Worm (Caenorhabditis elegans) whole organism, L4 larva: ENCODE data around the gene C05G5.2.

Experiments used
- D1046.2 ChIP-seq: fragments of 200-800 bp; sonication (Bioruptor generic); IDR thresholded peaks from 2 replicates; pipeline ENCODE4 v1.3.6; 2022; ENCODE audit warnings: missing genetic modification characterization, missing compliant biosample characterization
- Y48G9A.11 ChIP-seq: fragments of 200-800 bp; sonication (Bioruptor generic); IDR thresholded peaks from 2 replicates; pipeline ENCODE4 v1.3.6; 2022; ENCODE audit warnings: missing genetic modification reagents, missing genetic modification characterization, missing compliant biosample characterization
- Y5F2A.4 ChIP-seq: fragments of 200-800 bp; sonication (Bioruptor generic); optimal IDR thresholded peaks from 2 replicates; lab custom pipeline; 2018; ENCODE audit warnings: mild to moderate bottlenecking, missing genetic modification characterization, missing compliant biosample characterization
- Y75B8A.6 ChIP-seq: fragments of 200-800 bp; sonication (Bioruptor generic); IDR thresholded peaks from 2 replicates; pipeline ENCODE4 v1.3.6; 2022; ENCODE audit warnings: missing genetic modification reagents, missing genetic modification characterization, missing compliant biosample characterization
- aha-1 ChIP-seq: fragments of 150-350 bp; peaks from one replicate; lab custom pipeline; 2014; ENCODE audit warnings: missing biosample characterization, missing genetic modification characterization
- ama-1 ChIP-seq: fragments of 150-350 bp; optimal IDR thresholded peaks from 2 replicates; lab custom pipeline; 2014; ENCODE audit warnings: inconsistent platforms, mixed read lengths
- attf-4 ChIP-seq: sonication (generic microtip); optimal IDR thresholded peaks from 3 replicates; lab custom pipeline; 2017; ENCODE audit warnings: missing biosample characterization, missing genetic modification characterization
- ceh-62 ChIP-seq: sonication (generic microtip); optimal IDR thresholded peaks from 2 replicates; lab custom pipeline; 2017; ENCODE audit warnings: missing biosample characterization, missing genetic modification characterization
- ceh-82 ChIP-seq: sonication (generic microtip); optimal IDR thresholded peaks from 2 replicates; lab custom pipeline; 2017; ENCODE audit warnings: missing biosample characterization, missing genetic modification characterization
- ces-1 ChIP-seq: fragments of 150-350 bp; sonication (generic microtip); optimal IDR thresholded peaks from 4 replicates; lab custom pipeline; 2014; ENCODE audit warnings: missing biosample characterization, missing genetic modification reagents, missing genetic modification characterization
- daf-8 ChIP-seq: fragments of 200-800 bp; sonication (Bioruptor generic); IDR thresholded peaks from 2 replicates; pipeline ENCODE4 v1.3.6; 2022; ENCODE audit warnings: missing genetic modification characterization, missing compliant biosample characterization
- dmd-6 ChIP-seq: fragments of 200-800 bp; sonication (Bioruptor generic); IDR thresholded peaks from 2 replicates; pipeline ENCODE4 v1.3.6; 2022; ENCODE audit warnings: missing genetic modification reagents, missing genetic modification characterization, missing compliant biosample characterization
- jun-1 ChIP-seq: fragments of 150-350 bp; optimal IDR thresholded peaks from 2 replicates; lab custom pipeline; 2014; ENCODE audit warnings: missing biosample characterization, missing genetic modification reagents, missing genetic modification characterization
- lim-7 ChIP-seq: fragments of 200-800 bp; sonication (Bioruptor generic); IDR thresholded peaks from 2 replicates; pipeline ENCODE4 v1.3.6; 2022; ENCODE audit warnings: missing genetic modification characterization, missing compliant biosample characterization
- lin-29 ChIP-seq: fragments of 200-800 bp; sonication (Bioruptor generic); IDR thresholded peaks from 2 replicates; pipeline ENCODE4 v1.3.6; 2022; ENCODE audit warnings: missing genetic modification reagents, missing genetic modification characterization, missing compliant biosample characterization
- lin-38 ChIP-seq: fragments of 200-800 bp; sonication (Bioruptor generic); IDR thresholded peaks from 2 replicates; pipeline ENCODE4 v1.3.6; 2022; ENCODE audit warnings: missing genetic modification reagents, missing genetic modification characterization, missing compliant biosample characterization
- mep-1 ChIP-seq: fragments of 150-350 bp; sonication (generic microtip); optimal IDR thresholded peaks from 3 replicates; lab custom pipeline; 2014; ENCODE audit warnings: missing biosample characterization, missing genetic modification characterization
- nhr-25 ChIP-seq: sonication (generic microtip); optimal IDR thresholded peaks from 2 replicates; lab custom pipeline; 2017; ENCODE audit warnings: missing genetic modification characterization, mild to moderate bottlenecking, missing compliant biosample characterization, antibody characterized with exemption, moderate library complexity, borderline replicate concordance; ENCODE audit not compliant: insufficient read depth
- nhr-28 ChIP-seq: fragments of 150-350 bp; optimal IDR thresholded peaks from 2 replicates; lab custom pipeline; 2014; ENCODE audit warnings: missing biosample characterization, missing genetic modification characterization
- nhr-48 ChIP-seq: sonication (generic microtip); optimal IDR thresholded peaks from 2 replicates; lab custom pipeline; 2016; ENCODE audit warnings: mild to moderate bottlenecking, missing genetic modification characterization, missing compliant biosample characterization
- nhr-77 ChIP-seq: fragments of 150-350 bp; optimal IDR thresholded peaks from 2 replicates; lab custom pipeline; 2014; ENCODE audit warnings: missing biosample characterization, missing genetic modification characterization
- pqm-1 ChIP-seq: sonication (generic microtip); optimal IDR thresholded peaks from 2 replicates; lab custom pipeline; 2017; ENCODE audit warnings: missing biosample characterization, missing genetic modification characterization
- saeg-2 ChIP-seq: fragments of 200-800 bp; sonication (Bioruptor generic); IDR thresholded peaks from 2 replicates; pipeline ENCODE4 v1.3.6; 2022; ENCODE audit warnings: missing genetic modification reagents, missing genetic modification characterization, missing compliant biosample characterization
- skn-1 ChIP-seq: fragments of 150-350 bp; optimal IDR thresholded peaks from 2 replicates; lab custom pipeline; 2014; ENCODE audit warnings: missing biosample characterization, missing genetic modification characterization
- snpc-4 ChIP-seq: fragments of 150-350 bp; optimal IDR thresholded peaks from 2 replicates; lab custom pipeline; 2014; ENCODE audit warnings: missing biosample characterization, missing genetic modification characterization
- spr-3 ChIP-seq: fragments of 200-800 bp; sonication (Bioruptor generic); optimal IDR thresholded peaks from 2 replicates; lab custom pipeline; 2018; ENCODE audit warnings: mild to moderate bottlenecking, missing genetic modification characterization, missing compliant biosample characterization
- tag-97 ChIP-seq: fragments of 200-800 bp; sonication (Bioruptor generic); IDR thresholded peaks from 2 replicates; pipeline ENCODE4 v1.3.6; 2022; ENCODE audit warnings: missing genetic modification characterization, missing compliant biosample characterization
- tra-1 ChIP-seq: fragments of 200-800 bp; sonication (Bioruptor generic); IDR thresholded peaks from 2 replicates; pipeline ENCODE4 v1.3.6; 2022; ENCODE audit warnings: missing genetic modification reagents, missing genetic modification characterization, missing compliant biosample characterization
- unc-62 ChIP-seq, 3 experiments: fragments of 150-350 bp in 1 of 3; sonication (generic microtip); optimal IDR thresholded peaks in 2 of 3; peaks in 1 of 3; 1 replicate in 1 of 3; 2 replicates in 2 of 3; lab custom pipeline; 2014 to 2017; ENCODE audit warnings: missing biosample characterization in 3 of 3, missing genetic modification characterization in 3 of 3, missing genetic modification reagents in 3 of 3, missing genotype in 1 of 3
- zfp-3 ChIP-seq: fragments of 200-800 bp; sonication (Bioruptor generic); conservative IDR thresholded peaks from 2 replicates; pipeline ENCODE4 v1.3.6; 2022; ENCODE audit warnings: missing genetic modification reagents, missing genetic modification characterization, missing compliant biosample characterization

The C05G5.2 gene

ce11 chrX:14791195-14791739 is 44.2 kb downstream of the C05G5.2 start (continued):
- TF ChIP-seq ceh-82 (tag; lab: Kevin White, UChicago), result no peak
- TF ChIP-seq, all 104 proteins: peak for 3

DNA sequence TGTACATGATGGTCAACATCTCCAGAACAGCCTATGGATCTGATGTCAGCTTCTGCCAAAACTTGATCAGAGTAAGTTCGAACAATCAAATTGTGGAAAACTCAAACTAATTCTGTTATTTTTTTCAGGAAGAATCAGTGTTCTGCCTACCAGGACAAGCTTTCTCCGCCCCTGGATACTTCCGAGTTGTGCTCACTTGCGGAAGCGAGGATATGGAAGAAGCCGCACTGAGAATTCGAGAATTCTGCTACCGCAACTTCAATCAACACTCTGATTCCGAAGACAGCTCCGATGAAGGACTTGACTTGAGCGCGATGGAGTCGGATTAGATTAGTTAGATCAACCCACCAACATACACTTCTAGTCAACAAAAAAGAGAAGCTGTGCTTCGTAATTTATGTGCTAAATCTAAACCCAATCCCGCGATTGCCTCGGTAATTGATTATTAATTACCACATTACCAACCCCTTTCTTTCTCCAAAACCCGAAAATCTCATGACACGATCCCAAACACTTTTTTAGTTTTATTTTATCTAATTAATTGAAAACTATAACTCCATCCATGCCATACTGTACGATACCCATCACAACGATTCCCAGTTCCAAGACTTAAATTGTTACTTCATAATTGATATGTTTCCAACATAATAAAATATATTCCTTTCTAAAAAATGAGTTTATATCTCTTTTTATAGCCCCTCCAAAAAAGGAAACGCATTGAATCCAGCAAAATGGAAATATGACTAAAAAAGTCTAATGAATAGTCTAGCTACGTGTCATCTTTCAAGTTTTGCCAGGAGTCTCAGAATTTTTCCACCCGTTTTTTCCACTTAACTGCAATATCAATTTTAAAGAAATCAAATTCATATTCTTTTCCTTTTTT is 45.5 kb downstream of the C05G5.2 start:
- no peak for TF ChIP-seq nhr-25 (tag; lab: Kevin White, UChicago)
- TF ChIP-seq dmd-6 (GFP tag; lab: Robert Waterston, UW), result peak; percentile 10; the same call in 1 of the 2 replicates
- TF ChIP-seq zfp-3 (GFP tag; lab: Robert Waterston, UW), result peak; percentile 75; the same call in 1 of the 2 replicates
- TF ChIP-seq ama-1 (lab: Kevin White, UChicago), result peak; percentile 12
- 0 out of 2 replicates have a peak, but pooled peaks have one; percentile 8 for TF ChIP-seq lin-38 (GFP tag; lab: Robert Waterston, UW)
- peak; percentile 75 for TF ChIP-seq nhr-77 (tag; lab: Kevin White, UChicago)
- TF ChIP-seq ces-1 (GFP tag; lab: Kevin White, UChicago), result no peak
- TF ChIP-seq skn-1, result no peak
- TF ChIP-seq D1046.2 (GFP tag; lab: Robert Waterston, UW), result 0 out of 2 replicates have a peak, but pooled peaks have one; percentile 65
- TF ChIP-seq unc-62 (GFP tag; optimal IDR thresholded peaks at IDR 0.05 in 1 of 2; lab: Kevin White, UChicago), result peak in 1 of 2 experiments; percentile 76
- no peak for TF ChIP-seq unc-62 (tag; optimal IDR thresholded peaks at IDR 0.05; lab: Kevin White, UChicago)
- no peak for TF ChIP-seq Y75B8A.6 (GFP tag; lab: Robert Waterston, UW)
- no peak for TF ChIP-seq jun-1 (tag; lab: Kevin White, UChicago)
- no peak for TF ChIP-seq daf-8 (GFP tag; lab: Robert Waterston, UW)
- no peak for TF ChIP-seq Y5F2A.4 (GFP tag; lab: Kevin White, UChicago)
- TF ChIP-seq mep-1, result peak; percentile 7
- no peak for TF ChIP-seq attf-4 (tag; lab: Kevin White, UChicago)
- no peak for TF ChIP-seq Y48G9A.11
- peak; percentile 47 for TF ChIP-seq nhr-28 (tag; lab: Kevin White, UChicago)

DNA sequence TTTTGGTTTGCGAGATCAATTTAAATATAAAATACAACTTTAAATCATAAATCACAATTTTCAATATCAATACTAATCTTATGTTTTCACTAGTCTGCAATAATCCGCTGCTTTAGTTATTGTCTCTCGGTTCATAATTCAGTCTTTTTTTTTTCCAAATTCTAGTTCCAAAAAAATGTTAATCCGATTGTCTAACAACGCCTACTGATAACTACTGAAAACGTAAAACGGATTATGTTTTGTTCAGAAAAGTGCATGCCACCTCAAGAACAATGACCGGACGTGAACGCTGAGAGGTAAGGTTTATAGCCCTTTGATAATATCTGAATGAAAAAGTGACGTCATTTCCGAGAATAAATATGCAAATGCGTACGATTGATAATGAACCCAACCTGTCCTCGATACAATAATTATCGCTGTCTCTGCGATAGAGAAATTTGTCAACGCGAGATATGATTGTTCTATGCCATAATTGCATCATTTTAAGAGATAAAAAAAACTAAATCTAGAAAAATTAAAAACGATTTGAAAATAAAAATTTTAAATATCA is 46.2 kb downstream of the C05G5.2 start, which contains the start of gene sprr-2:
Gene sprr-2 (plus strand): TSS at position 248 of the 550 bp plus-strand sequence.
- TF ChIP-seq spr-3 (GFP tag; lab: Kevin White, UChicago), result no peak
- 0 out of 2 replicates have a peak, but pooled peaks have one; percentile 9 for TF ChIP-seq lin-29 (GFP tag; lab: Robert Waterston, UW)
- TF ChIP-seq saeg-2 (GFP tag; lab: Robert Waterston, UW), result 0 out of 2 replicates have a peak, but pooled peaks have one; percentile 12
- peak; percentile 42 for TF ChIP-seq nhr-48 (tag; lab: Kevin White, UChicago)
- TF ChIP-seq lim-7 (GFP tag; lab: Robert Waterston, UW), result 0 out of 2 replicates have a peak, but pooled peaks have one; percentile 36
- no peak for TF ChIP-seq pqm-1
- TF ChIP-seq tag-97 (GFP tag; lab: Robert Waterston, UW), result no peak
- 0 out of 2 replicates have a peak, but pooled peaks have one; percentile 30 for TF ChIP-seq tra-1
- peak; percentile 38 for TF ChIP-seq aha-1 (tag; lab: Kevin White, UChicago)

- TF ChIP-seq ceh-62 (tag; lab: Kevin White, UChicago), result no peak
- peak in 1 of 2 experiments; percentile 36 for TF ChIP-seq unc-62 (GFP tag; optimal IDR thresholded peaks at IDR 0.05 in 1 of 2; lab: Kevin White, UChicago)
- no peak for TF ChIP-seq unc-62 (tag; optimal IDR thresholded peaks at IDR 0.05; lab: Kevin White, UChicago)
- TF ChIP-seq aha-1 (tag; lab: Kevin White, UChicago), result peak; percentile 95
Observed at ce11 chrX:14794170-14794569, 47.1 kb downstream of the C05G5.2 start.

ce11 chrX:14797405-14797804 is 50.3 kb downstream of the C05G5.2 start:
- no peak for TF ChIP-seq snpc-4 (tag; lab: Kevin White, UChicago)
- TF ChIP-seq aha-1 (tag; lab: Kevin White, UChicago), result peak; percentile 28
- TF ChIP-seq, all 104 proteins: peak for 1
